Worm (Caenorhabditis elegans) whole organism, late embryonic: ENCODE results near the gene mcm-5.

ENCODE experiments used
- C38D4.7 ChIP-seq: fragments of 200-800 bp; sonication (Bioruptor generic); optimal IDR thresholded peaks from 2 replicates; lab custom pipeline; 2018; ENCODE audit warnings: mild to moderate bottlenecking, missing genetic modification characterization, moderate library complexity, missing compliant biosample characterization
- F13H6.1 ChIP-seq: sonication (generic microtip); optimal IDR thresholded peaks from 2 replicates; lab custom pipeline; 2016; ENCODE audit warnings: missing genetic modification characterization, missing compliant biosample characterization
- ama-1 ChIP-seq: fragments of 150-350 bp; optimal IDR thresholded peaks from 2 replicates; lab custom pipeline; 2014
- ceh-34 ChIP-seq: sonication (generic microtip); optimal IDR thresholded peaks from 2 replicates; lab custom pipeline; 2016; ENCODE audit warnings: mild to moderate bottlenecking, missing genetic modification characterization, missing compliant biosample characterization
- ceh-45 ChIP-seq: fragments of 200-800 bp; sonication (Bioruptor generic); IDR thresholded peaks from 2 replicates; pipeline ENCODE4 v1.3.6; 2022; ENCODE audit warnings: missing genetic modification reagents, missing genetic modification characterization, missing compliant biosample characterization
- dve-1 ChIP-seq: sonication (generic microtip); optimal IDR thresholded peaks from 2 replicates; lab custom pipeline; 2017; ENCODE audit warnings: antibody characterized with exemption, mild to moderate bottlenecking, missing genetic modification characterization, missing compliant biosample characterization
- hlh-15 ChIP-seq: sonication (generic microtip); optimal IDR thresholded peaks from 2 replicates; lab custom pipeline; 2016; ENCODE audit warnings: missing genetic modification characterization, missing compliant biosample characterization
- hlh-6 ChIP-seq: sonication (generic microtip); optimal IDR thresholded peaks from 2 replicates; lab custom pipeline; 2016; ENCODE audit warnings: missing genotype, missing genetic modification characterization, missing compliant biosample characterization
- hlh-8 ChIP-seq: sonication (generic microtip); optimal IDR thresholded peaks from 2 replicates; lab custom pipeline; 2016; ENCODE audit warnings: missing genotype, missing genetic modification characterization, missing compliant biosample characterization
- nfya-1 ChIP-seq: sonication (generic microtip); optimal IDR thresholded peaks from 2 replicates; lab custom pipeline; 2017; ENCODE audit warnings: missing genetic modification characterization, mild to moderate bottlenecking, missing compliant biosample characterization, antibody characterized with exemption, moderate library complexity
- pat-9 ChIP-seq: fragments of 200-800 bp; sonication (Bioruptor generic); optimal IDR thresholded peaks from 2 replicates; lab custom pipeline; 2018; ENCODE audit warnings: mild to moderate bottlenecking, missing genetic modification characterization, moderate library complexity, missing compliant biosample characterization
- pqm-1 ChIP-seq: sonication (generic microtip); optimal IDR thresholded peaks from 2 replicates; lab custom pipeline; 2016; ENCODE audit warnings: missing genetic modification characterization, missing compliant biosample characterization
- tbx-2 ChIP-seq: sonication (generic microtip); optimal IDR thresholded peaks from 2 replicates; lab custom pipeline; 2016; ENCODE audit warnings: missing genetic modification characterization, missing compliant biosample characterization
- unc-86 ChIP-seq: sonication (generic microtip); optimal IDR thresholded peaks from 2 replicates; lab custom pipeline; 2016; ENCODE audit warnings: missing genetic modification characterization, missing compliant biosample characterization

- TF ChIP-seq ceh-34 (no peak), ceh-45 (GFP tag; lab: Robert Waterston, UW) (no peak), F13H6.1 (no peak), pqm-1 (tag; lab: Kevin White, UChicago) (no peak), hlh-15 (no peak), ama-1 (lab: Kevin White, UChicago) (no peak), hlh-6 (tag; lab: Kevin White, UChicago) (no peak), unc-86 (no peak), pat-9 (tag; lab: Kevin White, UChicago) (no peak), C38D4.7 (GFP tag; lab: Kevin White, UChicago) (no peak), nfya-1 (tag; lab: Kevin White, UChicago) (no peak), dve-1 (tag; lab: Kevin White, UChicago) (no peak), tbx-2 (tag; lab: Kevin White, UChicago) (no peak), hlh-8 (no peak)
Observed at ce11 chrIII:4242225-4242862, 48.7 kb downstream of the mcm-5 start, which contains the start of gene F43C1.7.
